Fruit fly (Drosophila melanogaster): ENCODE measurements around the gene Or10a.

The Or10a gene

dm6 chrX:11389494-11390447, 27.5 kb downstream of the Or10a start (continued):
- TF ChIP-seq Hr3 (GFP tag; optimal IDR thresholded peaks at IDR 0.05) (no peak), Usf (GFP tag; optimal IDR thresholded peaks at IDR 0.05) (no peak), CG11456 (GFP tag; IDR thresholded peaks at IDR 0.05) (no peak), CG13894 (tag; optimal IDR thresholded peaks at IDR 0.05) (no peak), Doc2 (GFP tag; IDR thresholded peaks at IDR 0.05) (no peak), prd (optimal IDR thresholded peaks at IDR 0.05) (no peak), prd (GFP tag; IDR thresholded peaks at IDR 0.05) (no peak), odd (GFP tag; optimal IDR thresholded peaks at IDR 0.05) (no peak), aop (GFP tag; IDR thresholded peaks at IDR 0.05) (no peak), CG5953 (GFP tag; IDR thresholded peaks at IDR 0.05) (no peak), CG9817 (tag; optimal IDR thresholded peaks at IDR 0.05) (no peak), ash1 (GFP tag; optimal IDR thresholded peaks at IDR 0.05) (no peak), Trl (optimal IDR thresholded peaks at IDR 0.05) (peak; percentile 87 to 91), Trl (GFP tag; optimal IDR thresholded peaks at IDR 0.05) (peak; percentile 30), nerfin-1 (tag; optimal IDR thresholded peaks at IDR 0.05) (peak; percentile 56), da (GFP tag; optimal IDR thresholded peaks at IDR 0.05) (no peak), psq (GFP tag; optimal IDR thresholded peaks at IDR 0.05) (no peak), CG8924 (tag; optimal IDR thresholded peaks at IDR 0.05) (no peak), lov (optimal IDR thresholded peaks at IDR 0.05) (no peak), lov (GFP tag; IDR thresholded peaks at IDR 0.05) (no peak), Adf1 (GFP tag; IDR thresholded peaks at IDR 0.05) (peak; percentile 82), cas (GFP tag; IDR thresholded peaks at IDR 0.05) (no peak), fu2 (GFP tag; optimal IDR thresholded peaks at IDR 0.05) (no peak), sens (GFP tag) (peak; percentile 54), ranshi (GFP tag; IDR thresholded peaks at IDR 0.05) (no peak), Dip2 (GFP tag; IDR thresholded peaks at IDR 0.05) (no peak), cwo (GFP tag; optimal IDR thresholded peaks at IDR 0.05) (no peak), CG3995 (GFP tag; optimal IDR thresholded peaks at IDR 0.05) (no peak), NK7.1 (GFP tag; optimal IDR thresholded peaks at IDR 0.05) (no peak), Elba2 (GFP tag; optimal IDR thresholded peaks at IDR 0.05) (no peak), MESR4 (GFP tag; optimal IDR thresholded peaks at IDR 0.05) (peak; percentile 80), CrebB (tag; optimal IDR thresholded peaks at IDR 0.05) (peak; percentile 20), Rx (GFP tag; IDR thresholded peaks at IDR 0.05) (no peak), CG7928 (GFP tag; optimal IDR thresholded peaks at IDR 0.05) (no peak), gcm (GFP tag; optimal IDR thresholded peaks at IDR 0.05) (no peak), sd (tag; optimal IDR thresholded peaks at IDR 0.05) (peak; percentile 12), CG14667 (GFP tag; IDR thresholded peaks at IDR 0.05) (no peak), BEAF-32 (GFP tag; optimal IDR thresholded peaks at IDR 0.05) (peak; percentile 65), ham (GFP tag; IDR thresholded peaks at IDR 0.05) (no peak), pros (GFP tag; optimal IDR thresholded peaks at IDR 0.05) (no peak), Nf-YC (tag; optimal IDR thresholded peaks at IDR 0.05) (no peak), CG18764 (GFP tag; optimal IDR thresholded peaks at IDR 0.05) (no peak), org-1 (GFP tag; optimal IDR thresholded peaks at IDR 0.05) (no peak), wek (GFP tag; optimal IDR thresholded peaks at IDR 0.05) (no peak), Dad (GFP tag; optimal IDR thresholded peaks at IDR 0.05) (no peak), CG2712 (tag; optimal IDR thresholded peaks at IDR 0.05) (no peak), CG11247 (GFP tag; IDR thresholded peaks at IDR 0.05) (no peak), CG16779 (GFP tag; IDR thresholded peaks at IDR 0.05) (no peak), Sry-δ (GFP tag; optimal IDR thresholded peaks at IDR 0.05) (peak; percentile 43), CG2889 (GFP tag; IDR thresholded peaks at IDR 0.05) (no peak), CG6791 (GFP tag; IDR thresholded peaks at IDR 0.05; ENCODE audit: partially characterized antibody) (peak; percentile 70)
